Worm (Caenorhabditis elegans): ENCODE measurements around the gene W07G1.7.

W07G1.7 gene

DNA sequence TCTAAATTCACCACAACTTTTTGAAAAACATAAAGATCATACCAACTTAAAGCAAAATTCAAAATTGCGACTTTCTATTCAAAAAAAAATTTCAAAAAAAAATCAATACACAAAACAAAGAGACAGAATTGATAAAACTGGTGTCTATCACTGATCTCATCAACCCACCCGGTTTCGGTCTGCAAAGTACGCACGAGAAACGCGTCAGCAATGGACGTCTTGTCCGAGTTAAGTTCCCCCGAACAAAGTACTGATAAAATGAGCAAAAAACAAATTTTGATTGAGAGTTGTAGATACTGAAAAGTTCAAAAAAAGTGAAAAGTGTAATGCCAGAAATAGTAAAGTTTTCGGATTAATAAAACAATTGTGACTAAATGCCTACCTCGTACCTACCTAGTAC lies 7.8 kb downstream of the W07G1.7 start:
- TF ChIP-seq ceh-16 (tag; optimal IDR thresholded peaks at IDR 0.05) = no peak
- TF ChIP-seq R02D3.7 (tag; optimal IDR thresholded peaks at IDR 0.05) = no peak
- TF ChIP-seq lsy-2 (tag; optimal IDR thresholded peaks at IDR 0.05) = peak in 1 of 2 experiments; percentile 11
- peak; percentile 10 for TF ChIP-seq sma-9 (GFP tag; optimal IDR thresholded peaks at IDR 0.05)
- no peak for TF ChIP-seq sma-9 (tag; optimal IDR thresholded peaks at IDR 0.05)
- no peak for TF ChIP-seq unc-55 (GFP tag; optimal IDR thresholded peaks at IDR 0.05)
- no peak for TF ChIP-seq ztf-11 (tag; optimal IDR thresholded peaks at IDR 0.05)
- TF ChIP-seq C34F6.9 (tag; optimal IDR thresholded peaks at IDR 0.05) = no peak
- TF ChIP-seq unc-39 (tag; optimal IDR thresholded peaks at IDR 0.05) = no peak
- no peak for TF ChIP-seq aly-2 (tag; optimal IDR thresholded peaks at IDR 0.05)
- no peak for TF ChIP-seq alr-1 (tag; optimal IDR thresholded peaks at IDR 0.05)

DNA sequence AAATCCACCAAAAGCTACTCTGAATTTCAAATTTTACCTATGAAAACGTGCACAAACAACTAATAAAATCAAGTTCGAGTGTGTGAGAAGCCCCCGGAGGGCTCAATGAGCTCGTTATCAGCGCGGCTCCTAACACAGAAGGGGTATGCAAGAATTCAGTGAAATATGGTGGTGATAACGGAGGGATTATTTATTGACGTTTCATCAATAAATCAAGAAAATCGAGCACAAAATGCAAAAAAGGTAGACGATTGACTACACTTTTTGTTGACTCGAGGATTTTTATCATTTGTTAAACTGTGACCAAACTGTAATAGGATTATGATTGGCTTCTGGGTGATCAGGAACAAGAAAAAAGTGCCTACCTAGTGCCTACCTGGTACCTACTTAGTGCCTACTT lies 8.7 kb downstream of the W07G1.7 start, which contains the start of gene zip-3:
zip-3 (minus strand) TSS at position 21 of the 400 bp plus-strand sequence.
- TF ChIP-seq fos-1 (tag; optimal IDR thresholded peaks at IDR 0.05) = no peak
- TF ChIP-seq unc-39 (tag; optimal IDR thresholded peaks at IDR 0.05) = no peak
- peak; percentile 64 for TF ChIP-seq sma-9 (GFP tag; optimal IDR thresholded peaks at IDR 0.05)
- no peak for TF ChIP-seq sma-9 (tag; optimal IDR thresholded peaks at IDR 0.05)
- TF ChIP-seq snpc-4 (tag; optimal IDR thresholded peaks at IDR 0.05) = no peak
- no peak for TF ChIP-seq aly-2 (tag; optimal IDR thresholded peaks at IDR 0.05)
- no peak for TF ChIP-seq egl-27 (tag; optimal IDR thresholded peaks at IDR 0.05)
- TF ChIP-seq blmp-1 (tag; optimal IDR thresholded peaks at IDR 0.05; ENCODE audit: insufficient read depth) = no peak
- no peak for TF ChIP-seq ztf-4 (tag; optimal IDR thresholded peaks at IDR 0.05)
- no peak for TF ChIP-seq mbf-1 (tag; optimal IDR thresholded peaks at IDR 0.05)
- TF ChIP-seq peb-1 (tag; optimal IDR thresholded peaks at IDR 0.05) = no peak
- TF ChIP-seq alr-1 (tag; optimal IDR thresholded peaks at IDR 0.05) = no peak
- peak; percentile 3 for TF ChIP-seq gmeb-1 (tag; optimal IDR thresholded peaks at IDR 0.05)
- no peak for TF ChIP-seq sma-3 (GFP tag; optimal IDR thresholded peaks at IDR 0.05)
- TF ChIP-seq ZK546.5 (tag; optimal IDR thresholded peaks at IDR 0.05) = no peak
- TF ChIP-seq unc-55 (GFP tag; optimal IDR thresholded peaks at IDR 0.05) = no peak

DNA sequence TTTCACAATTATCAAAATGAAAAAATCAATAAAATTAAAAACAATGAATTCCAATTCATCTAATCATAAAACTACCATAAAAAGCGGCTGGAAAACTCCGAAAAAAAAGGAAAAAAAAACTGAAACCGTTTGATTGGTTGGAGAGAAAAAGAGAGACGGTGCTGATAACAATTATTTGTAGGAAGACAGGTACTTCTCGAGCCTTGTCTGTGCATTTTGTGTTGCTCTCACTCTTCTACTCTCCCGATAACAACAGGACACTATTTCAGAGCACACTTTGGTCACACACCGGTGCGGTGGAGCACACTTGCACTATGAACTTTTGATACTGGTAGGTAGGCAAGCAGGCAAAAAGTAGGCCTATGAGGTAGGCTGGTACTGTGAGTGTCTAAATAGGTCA lies 9.6 kb downstream of the W07G1.7 start:
- no peak for TF ChIP-seq lin-39 (tag; optimal IDR thresholded peaks at IDR 0.05)
- peak; percentile 8 for TF ChIP-seq nhr-129 (tag; optimal IDR thresholded peaks at IDR 0.05)
- no peak for TF ChIP-seq ZK546.5 (tag; optimal IDR thresholded peaks at IDR 0.05)
- TF ChIP-seq crh-2 (tag; optimal IDR thresholded peaks at IDR 0.05) = peak; percentile 29
- no peak for TF ChIP-seq peb-1 (tag; optimal IDR thresholded peaks at IDR 0.05)
- peak; percentile 59 for TF ChIP-seq fos-1 (tag; optimal IDR thresholded peaks at IDR 0.05)
- no peak for TF ChIP-seq lin-11 (tag; optimal IDR thresholded peaks at IDR 0.05)
- TF ChIP-seq gmeb-1 (tag; optimal IDR thresholded peaks at IDR 0.05) = peak; percentile 38
- peak; percentile 20 for TF ChIP-seq sma-9 (GFP tag; optimal IDR thresholded peaks at IDR 0.05)
- no peak for TF ChIP-seq sma-9 (tag; optimal IDR thresholded peaks at IDR 0.05)

DNA sequence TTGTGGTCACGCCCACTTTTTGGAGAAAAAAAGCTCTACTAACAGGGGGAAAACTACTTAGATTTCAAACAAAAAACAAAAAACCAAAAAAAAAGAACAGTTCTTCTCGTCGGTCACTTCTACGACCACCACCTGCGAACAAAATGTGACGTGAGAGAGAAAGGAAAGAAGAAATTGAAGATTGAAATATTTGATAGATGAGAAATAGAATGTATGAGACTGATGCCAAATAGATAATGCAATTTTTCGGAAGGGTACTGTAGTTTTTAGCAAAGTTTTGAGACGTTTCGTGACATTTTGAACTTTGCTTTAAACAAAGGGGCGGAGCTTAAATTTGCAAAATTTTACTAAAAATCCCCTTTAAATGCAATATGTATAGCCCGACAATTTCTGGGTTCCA lies 11.2 kb downstream of the W07G1.7 start:
- TF ChIP-seq lin-13 (GFP tag; optimal IDR thresholded peaks at IDR 0.05) (no peak), lin-39 (tag; optimal IDR thresholded peaks at IDR 0.05) (no peak), gmeb-1 (tag; optimal IDR thresholded peaks at IDR 0.05) (no peak), fos-1 (tag; optimal IDR thresholded peaks at IDR 0.05) (peak; percentile 55), ZK546.5 (tag; optimal IDR thresholded peaks at IDR 0.05) (no peak), nhr-12 (tag; optimal IDR thresholded peaks at IDR 0.05) (no peak), ceh-16 (tag; optimal IDR thresholded peaks at IDR 0.05) (no peak), blmp-1 (tag; optimal IDR thresholded peaks at IDR 0.05; ENCODE audit: insufficient read depth) (peak; percentile 1), sma-3 (GFP tag; optimal IDR thresholded peaks at IDR 0.05) (no peak), nhr-10 (tag; optimal IDR thresholded peaks at IDR 0.05) (no peak), crh-2 (tag; optimal IDR thresholded peaks at IDR 0.05) (no peak), lsy-2 (tag; optimal IDR thresholded peaks at IDR 0.05) (peak in 1 of 2 experiments; percentile 57), unc-62 (GFP tag; optimal IDR thresholded peaks at IDR 0.05) (no peak), sma-9 (GFP tag; optimal IDR thresholded peaks at IDR 0.05) (peak; percentile 3), sma-9 (tag; optimal IDR thresholded peaks at IDR 0.05) (no peak), Y55F3AM.14 (GFP tag; optimal IDR thresholded peaks at IDR 0.05) (no peak), ama-1 (optimal IDR thresholded peaks at IDR 0.05) (no peak), unc-55 (GFP tag; optimal IDR thresholded peaks at IDR 0.05) (no peak)

DNA sequence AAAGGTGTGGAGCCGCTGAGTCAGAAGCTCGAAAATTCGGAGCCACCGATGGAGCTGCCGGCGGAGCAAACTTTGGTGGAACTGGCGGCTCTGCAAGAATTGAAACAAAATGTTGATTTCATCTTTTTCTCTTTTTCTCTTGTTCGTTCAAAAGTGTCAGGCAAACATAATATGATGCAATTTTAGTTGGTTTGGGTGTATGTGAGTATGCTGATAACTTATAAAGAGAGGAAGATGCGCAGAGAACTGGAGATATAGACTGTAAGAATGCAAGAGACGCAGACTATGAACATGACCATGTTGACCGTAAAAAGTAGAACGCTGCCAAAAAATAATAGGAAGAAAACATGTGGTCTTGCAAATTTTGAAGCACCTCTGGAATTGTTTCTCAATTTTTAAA lies 12.1 kb downstream of the W07G1.7 start:
- TF ChIP-seq fos-1 (tag; optimal IDR thresholded peaks at IDR 0.05) (peak; percentile 78), nhr-25 (tag; optimal IDR thresholded peaks at IDR 0.05) (peak; percentile 54), nhr-21 (tag; optimal IDR thresholded peaks at IDR 0.05) (no peak), sma-3 (GFP tag; optimal IDR thresholded peaks at IDR 0.05) (peak; percentile 62), skn-1 (tag; optimal IDR thresholded peaks at IDR 0.05) (no peak), nhr-11 (tag; optimal IDR thresholded peaks at IDR 0.05) (no peak), lsy-2 (tag; optimal IDR thresholded peaks at IDR 0.05) (peak in 1 of 2 experiments; percentile 57), F13H6.1 (tag; optimal IDR thresholded peaks at IDR 0.05) (peak; percentile 29), elt-3 (tag; optimal IDR thresholded peaks at IDR 0.05) (no peak), sma-9 (GFP tag; optimal IDR thresholded peaks at IDR 0.05) (peak; percentile 74), sma-9 (tag; optimal IDR thresholded peaks at IDR 0.05) (no peak), crh-2 (tag; optimal IDR thresholded peaks at IDR 0.05) (peak; percentile 79), mab-5 (tag; optimal IDR thresholded peaks at IDR 0.05) (no peak), gmeb-1 (tag; optimal IDR thresholded peaks at IDR 0.05) (peak; percentile 48), snpc-4 (tag; optimal IDR thresholded peaks at IDR 0.05) (no peak), alr-1 (tag; optimal IDR thresholded peaks at IDR 0.05) (no peak), nhr-129 (tag; optimal IDR thresholded peaks at IDR 0.05) (peak; percentile 100), nhr-77 (tag; optimal IDR thresholded peaks at IDR 0.05) (no peak), elt-1 (tag; optimal IDR thresholded peaks at IDR 0.05) (no peak), Y55F3AM.14 (GFP tag; optimal IDR thresholded peaks at IDR 0.05) (no peak), ztf-4 (tag; optimal IDR thresholded peaks at IDR 0.05) (no peak), sem-4 (tag; optimal IDR thresholded peaks at IDR 0.05) (no peak), mdl-1 (tag; optimal IDR thresholded peaks at IDR 0.05) (no peak), C34F6.9 (tag; optimal IDR thresholded peaks at IDR 0.05) (peak; percentile 27)
